Worm (Caenorhabditis elegans) whole organism, mixed stage, embryonic: Measurements from ENCODE around the gene zer-1.

Experiments
- M03D4.4 ChIP-seq: sonication (generic microtip); optimal IDR thresholded peaks from 2 replicates; lab custom pipeline; 2017; ENCODE audit warnings: mild to moderate bottlenecking, missing genetic modification characterization, missing compliant biosample characterization
- bed-3 ChIP-seq: fragments of 200-800 bp; sonication (Bioruptor generic); optimal IDR thresholded peaks from 3 replicates; lab custom pipeline; 2018; ENCODE audit warnings: mild to moderate bottlenecking, missing genetic modification characterization, moderate library complexity, missing compliant biosample characterization
- blmp-1 ChIP-seq: fragments of 150-350 bp; optimal IDR thresholded peaks from 2 replicates; lab custom pipeline; 2014; ENCODE audit warnings: missing biosample characterization, missing genetic modification characterization
- ceh-39 ChIP-seq: fragments of 150-350 bp; optimal IDR thresholded peaks from 2 replicates; lab custom pipeline; 2014; ENCODE audit warnings: missing biosample characterization, missing genetic modification characterization
- ceh-43 ChIP-seq: fragments of 200-800 bp; sonication (Bioruptor generic); optimal IDR thresholded peaks from 2 replicates; lab custom pipeline; 2018; ENCODE audit warnings: mild to moderate bottlenecking, missing genetic modification characterization, moderate library complexity, missing compliant biosample characterization
- ceh-83 ChIP-seq: fragments of 200-800 bp; sonication (Bioruptor generic); optimal IDR thresholded peaks from 2 replicates; lab custom pipeline; 2018; ENCODE audit warnings: mild to moderate bottlenecking, missing genetic modification characterization, missing compliant biosample characterization
- ces-1 ChIP-seq: fragments of 150-350 bp; optimal IDR thresholded peaks from 2 replicates; lab custom pipeline; 2014; ENCODE audit warnings: missing biosample characterization, missing genetic modification reagents, missing genetic modification characterization
- cnd-1 ChIP-seq: fragments of 200-800 bp; sonication (Bioruptor generic); optimal IDR thresholded peaks from 2 replicates; lab custom pipeline; 2018; ENCODE audit warnings: mild to moderate bottlenecking, missing genetic modification characterization, missing compliant biosample characterization
- drap-1 ChIP-seq: fragments of 200-800 bp; sonication (Bioruptor generic); optimal IDR thresholded peaks from 3 replicates; lab custom pipeline; 2018; ENCODE audit warnings: mild to moderate bottlenecking, missing genetic modification characterization, missing compliant biosample characterization
- elt-1 ChIP-seq: sonication (generic microtip); optimal IDR thresholded peaks from 2 replicates; lab custom pipeline; 2017; ENCODE audit warnings: missing genetic modification characterization, mild to moderate bottlenecking, missing compliant biosample characterization, antibody characterized with exemption, moderate library complexity, borderline replicate concordance; ENCODE audit not compliant: insufficient read depth
- elt-3 ChIP-seq: fragments of 150-350 bp; optimal IDR thresholded peaks from 2 replicates; lab custom pipeline; 2014; ENCODE audit warnings: missing biosample characterization, missing genetic modification characterization
- flh-1 ChIP-seq: fragments of 200-800 bp; sonication (Bioruptor generic); optimal IDR thresholded peaks from 2 replicates; lab custom pipeline; 2018; ENCODE audit warnings: mild to moderate bottlenecking, missing genetic modification characterization, moderate library complexity, missing compliant biosample characterization
- ham-2 ChIP-seq: fragments of 200-800 bp; sonication (Bioruptor generic); optimal IDR thresholded peaks from 2 replicates; lab custom pipeline; 2018; ENCODE audit warnings: mild to moderate bottlenecking, missing genetic modification characterization, missing compliant biosample characterization
- hlh-1 ChIP-seq: fragments of 150-350 bp; optimal IDR thresholded peaks from 2 replicates; lab custom pipeline; 2014; ENCODE audit warnings: missing biosample characterization, missing genetic modification reagents, missing genetic modification characterization
- lin-13 ChIP-seq: fragments of 150-350 bp; optimal IDR thresholded peaks from 2 replicates; lab custom pipeline; 2014; ENCODE audit warnings: missing biosample characterization, missing genetic modification characterization
- lin-32 ChIP-seq: fragments of 200-800 bp; sonication (Bioruptor generic); optimal IDR thresholded peaks from 2 replicates; lab custom pipeline; 2018; ENCODE audit warnings: mild to moderate bottlenecking, missing genetic modification characterization, missing compliant biosample characterization
- lsy-2 ChIP-seq: fragments of 150-350 bp; optimal IDR thresholded peaks from 2 replicates; lab custom pipeline; 2014; ENCODE audit warnings: missing biosample characterization, missing genetic modification characterization
- mab-5 ChIP-seq: fragments of 150-350 bp; optimal IDR thresholded peaks from 2 replicates; lab custom pipeline; 2014; ENCODE audit warnings: missing biosample characterization, missing genetic modification characterization
- mep-1 ChIP-seq: fragments of 150-350 bp; optimal IDR thresholded peaks from 2 replicates; lab custom pipeline; 2017; ENCODE audit warnings: missing biosample characterization, missing genetic modification reagents, missing genetic modification characterization, inconsistent platforms
- mls-2 ChIP-seq: sonication (generic microtip); optimal IDR thresholded peaks from 2 replicates; lab custom pipeline; 2016; ENCODE audit warnings: mild to moderate bottlenecking, missing genetic modification characterization, moderate library complexity, missing compliant biosample characterization
- nhr-12 ChIP-seq: fragments of 150-350 bp; optimal IDR thresholded peaks from 2 replicates; lab custom pipeline; 2014; ENCODE audit warnings: missing biosample characterization, missing genetic modification characterization
- nhr-2 ChIP-seq: fragments of 150-350 bp; optimal IDR thresholded peaks from 2 replicates; lab custom pipeline; 2014; ENCODE audit warnings: missing biosample characterization, missing genetic modification characterization
- nhr-237 ChIP-seq: fragments of 150-350 bp; optimal IDR thresholded peaks from 2 replicates; lab custom pipeline; 2014; ENCODE audit warnings: missing biosample characterization, missing genetic modification characterization
- nhr-28 ChIP-seq: fragments of 150-350 bp; optimal IDR thresholded peaks from 2 replicates; lab custom pipeline; 2014; ENCODE audit warnings: missing biosample characterization, missing genetic modification characterization
- nhr-76 ChIP-seq: sonication (generic microtip); optimal IDR thresholded peaks from 2 replicates; lab custom pipeline; 2017; ENCODE audit warnings: missing biosample characterization, missing genetic modification characterization
- pha-4 ChIP-seq: fragments of 150-350 bp; optimal IDR thresholded peaks from 2 replicates; lab custom pipeline; 2018; ENCODE audit warnings: missing biosample characterization, missing genetic modification reagents, missing genetic modification characterization
- sem-2 ChIP-seq: fragments of 200-800 bp; sonication (Bioruptor generic); optimal IDR thresholded peaks from 2 replicates; lab custom pipeline; 2018; ENCODE audit warnings: mild to moderate bottlenecking, missing genetic modification characterization, missing compliant biosample characterization
- snpc-4 ChIP-seq: fragments of 150-350 bp; optimal IDR thresholded peaks from 2 replicates; lab custom pipeline; 2014; ENCODE audit warnings: missing biosample characterization, missing genetic modification characterization
- sptf-1 ChIP-seq: sonication (generic microtip); optimal IDR thresholded peaks from 2 replicates; lab custom pipeline; 2017; ENCODE audit warnings: mild to moderate bottlenecking, missing genetic modification characterization, moderate library complexity, missing compliant biosample characterization
- tbx-8 ChIP-seq: fragments of 200-800 bp; sonication (Bioruptor generic); optimal IDR thresholded peaks from 2 replicates; lab custom pipeline; 2018; ENCODE audit warnings: mild to moderate bottlenecking, missing genetic modification characterization, moderate library complexity, missing compliant biosample characterization
- unc-120 ChIP-seq: sonication (generic microtip); optimal IDR thresholded peaks from 2 replicates; lab custom pipeline; 2017; ENCODE audit warnings: missing genetic modification characterization, missing compliant biosample characterization; ENCODE audit not compliant: poor library complexity, severe bottlenecking
- unc-39 ChIP-seq: fragments of 150-350 bp; optimal IDR thresholded peaks from 2 replicates; lab custom pipeline; 2014; ENCODE audit warnings: missing biosample characterization, missing genetic modification characterization
- unc-62 ChIP-seq: fragments of 150-350 bp; optimal IDR thresholded peaks from 2 replicates; lab custom pipeline; 2014; ENCODE audit warnings: missing biosample characterization, missing genetic modification reagents, missing genetic modification characterization
- zip-8 ChIP-seq: fragments of 150-350 bp; optimal IDR thresholded peaks from 2 replicates; lab custom pipeline; 2014; ENCODE audit warnings: missing biosample characterization, missing genetic modification characterization
- ztf-11 ChIP-seq: fragments of 150-350 bp; optimal IDR thresholded peaks from 2 replicates; lab custom pipeline; 2014; ENCODE audit warnings: missing biosample characterization, missing genetic modification characterization

zer-1 gene

DNA sequence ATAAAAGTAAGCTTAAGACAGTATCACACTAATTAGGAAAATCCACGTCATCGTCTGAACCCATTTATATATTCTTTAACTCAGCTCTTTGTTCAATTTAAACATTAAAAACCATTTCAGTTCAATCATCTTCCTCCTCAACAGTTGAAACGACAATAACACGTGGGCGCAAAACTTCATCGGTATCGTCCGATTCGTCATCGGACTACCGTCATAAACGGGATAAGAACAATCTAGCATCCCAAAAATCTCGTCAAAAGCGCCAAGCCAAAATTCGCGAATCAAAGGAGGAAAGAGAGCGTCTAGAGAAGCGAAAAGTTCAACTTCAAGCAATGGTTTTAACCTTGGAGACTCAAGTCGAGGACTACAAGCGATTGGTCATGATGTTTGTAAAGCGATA lies 51.4 kb downstream of the zer-1 start:
- TF ChIP-seq mep-1 (tag; lab: Kevin White, UChicago) (no peak), unc-39 (tag; lab: Kevin White, UChicago) (no peak), flh-1 (GFP tag; lab: Kevin White, UChicago) (no peak), nhr-28 (tag; lab: Kevin White, UChicago) (no peak), cnd-1 (no peak), drap-1 (GFP tag; lab: Kevin White, UChicago) (no peak), nhr-237 (tag; lab: Kevin White, UChicago) (no peak), sptf-1 (tag; lab: Kevin White, UChicago) (no peak), ceh-39 (tag; lab: Kevin White, UChicago) (no peak), bed-3 (GFP tag; lab: Kevin White, UChicago) (no peak), ces-1 (GFP tag; lab: Kevin White, UChicago) (no peak), nhr-76 (tag; lab: Kevin White, UChicago) (no peak), lsy-2 (tag; lab: Kevin White, UChicago) (no peak), zip-8 (tag; lab: Kevin White, UChicago) (no peak), blmp-1 (no peak), nhr-12 (no peak), mls-2 (no peak), elt-1 (tag; lab: Kevin White, UChicago) (no peak)
- TF ChIP-seq, all 35 proteins: peak for 0

DNA sequence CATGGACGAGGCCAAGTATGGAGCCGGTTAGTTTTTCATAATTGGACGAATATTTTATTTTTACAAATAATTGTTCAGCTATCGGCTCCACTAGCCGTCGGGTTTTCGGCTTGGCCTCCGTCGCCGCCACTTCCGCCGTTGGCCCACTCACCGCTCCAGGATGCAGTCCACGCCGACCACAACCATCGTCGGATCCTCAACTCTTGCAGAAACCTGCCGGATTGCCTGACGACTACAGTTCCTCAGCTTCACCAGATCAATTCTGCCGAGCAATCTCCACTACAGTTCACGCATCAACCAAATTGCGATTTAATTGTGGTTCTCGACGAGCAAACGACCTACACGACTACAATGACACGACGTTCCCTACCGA lies 52.2 kb downstream of the zer-1 start:
- no peak for TF ChIP-seq ceh-83 (GFP tag; lab: Kevin White, UChicago)
- no peak for TF ChIP-seq ces-1 (GFP tag; lab: Kevin White, UChicago)
- TF ChIP-seq snpc-4 = no peak
- no peak for TF ChIP-seq sptf-1 (tag; lab: Kevin White, UChicago)
- no peak for TF ChIP-seq flh-1 (GFP tag; lab: Kevin White, UChicago)
- no peak for TF ChIP-seq nhr-28 (tag; lab: Kevin White, UChicago)
- TF ChIP-seq blmp-1 = no peak
- TF ChIP-seq nhr-12 = no peak
- no peak for TF ChIP-seq elt-1 (tag; lab: Kevin White, UChicago)
- no peak for TF ChIP-seq unc-62 (GFP tag; lab: Kevin White, UChicago)
- no peak for TF ChIP-seq ham-2 (GFP tag; lab: Kevin White, UChicago)
- no peak for TF ChIP-seq ceh-39 (tag; lab: Kevin White, UChicago)
- no peak for TF ChIP-seq lsy-2 (tag; lab: Kevin White, UChicago)
- TF ChIP-seq drap-1 (GFP tag; lab: Kevin White, UChicago) = no peak
- no peak for TF ChIP-seq M03D4.4 (tag; lab: Kevin White, UChicago)
- no peak for TF ChIP-seq mep-1 (tag; lab: Kevin White, UChicago)
- TF ChIP-seq, all 35 proteins: peak for 0

DNA sequence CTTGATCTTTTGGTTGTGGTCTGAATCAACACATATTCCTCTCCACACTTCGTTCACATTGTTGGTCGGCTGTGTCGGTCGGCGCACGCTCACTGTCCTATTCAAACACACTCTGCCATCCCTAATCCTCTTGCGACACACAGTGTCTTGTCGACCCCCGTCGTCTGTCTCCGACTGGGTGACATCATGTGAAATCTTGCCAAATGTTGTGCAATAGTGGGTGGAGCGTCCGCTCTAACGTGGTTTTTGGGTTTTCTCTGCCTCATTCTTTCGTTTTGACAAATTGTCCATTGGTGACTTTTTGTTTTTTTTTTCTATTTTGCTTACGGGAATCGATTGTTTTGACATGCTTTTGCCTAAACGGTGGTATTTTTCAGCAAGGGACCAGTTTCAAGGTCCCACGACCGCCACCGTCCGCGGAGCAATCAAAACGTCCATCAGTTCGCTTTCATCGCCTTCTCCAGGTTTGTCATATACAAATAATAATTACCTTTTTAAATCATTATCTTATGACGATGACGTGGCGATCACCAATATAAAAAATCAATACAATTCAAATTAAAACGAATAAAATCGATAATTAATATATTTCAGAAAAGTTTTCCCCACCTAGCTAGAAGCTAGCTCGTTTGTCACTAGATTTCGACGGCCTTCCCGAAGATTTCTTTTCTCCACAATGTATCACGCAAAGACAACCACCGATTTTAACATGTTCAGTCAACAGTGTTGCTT lies 52.7 kb downstream of the zer-1 start:
- TF ChIP-seq lin-13 (peak; percentile 67), bed-3 (GFP tag; lab: Kevin White, UChicago) (no peak), ceh-83 (GFP tag; lab: Kevin White, UChicago) (peak; percentile 51), ceh-39 (tag; lab: Kevin White, UChicago) (peak; percentile 52), sptf-1 (tag; lab: Kevin White, UChicago) (peak; percentile 66), nhr-2 (tag; lab: Kevin White, UChicago) (peak; percentile 54), tbx-8 (GFP tag; lab: Kevin White, UChicago) (no peak), elt-1 (tag; lab: Kevin White, UChicago) (peak; percentile 36), zip-8 (tag; lab: Kevin White, UChicago) (peak; percentile 36), nhr-28 (tag; lab: Kevin White, UChicago) (no peak), lin-32 (GFP tag; lab: Kevin White, UChicago) (no peak), mep-1 (tag; lab: Kevin White, UChicago) (peak; percentile 84), lsy-2 (tag; lab: Kevin White, UChicago) (peak; percentile 66), ces-1 (GFP tag; lab: Kevin White, UChicago) (peak; percentile 64), ceh-43 (GFP tag; lab: Kevin White, UChicago) (no peak), cnd-1 (peak; percentile 53), ztf-11 (tag; lab: Kevin White, UChicago) (peak; percentile 19), M03D4.4 (tag; lab: Kevin White, UChicago) (peak; percentile 33), unc-39 (tag; lab: Kevin White, UChicago) (no peak), drap-1 (GFP tag; lab: Kevin White, UChicago) (peak; percentile 64), blmp-1 (no peak), hlh-1 (tag; lab: Kevin White, UChicago) (peak; percentile 25), sem-2 (GFP tag; lab: Kevin White, UChicago) (no peak), unc-120 (tag; lab: Kevin White, UChicago) (peak; percentile 57), ham-2 (GFP tag; lab: Kevin White, UChicago) (peak; percentile 35), elt-3 (tag; lab: Kevin White, UChicago) (peak; percentile 83), nhr-76 (tag; lab: Kevin White, UChicago) (no peak), pha-4 (tag; lab: Kevin White, UChicago) (peak; percentile 94), nhr-12 (no peak), flh-1 (GFP tag; lab: Kevin White, UChicago) (no peak), mls-2 (peak; percentile 50), nhr-237 (tag; lab: Kevin White, UChicago) (peak; percentile 91), mab-5 (tag; lab: Kevin White, UChicago) (no peak), unc-62 (GFP tag; lab: Kevin White, UChicago) (peak; percentile 93), snpc-4 (no peak)
